Fruit fly (Drosophila melanogaster): ENCODE measurements around the gene CG17325.

DNA sequence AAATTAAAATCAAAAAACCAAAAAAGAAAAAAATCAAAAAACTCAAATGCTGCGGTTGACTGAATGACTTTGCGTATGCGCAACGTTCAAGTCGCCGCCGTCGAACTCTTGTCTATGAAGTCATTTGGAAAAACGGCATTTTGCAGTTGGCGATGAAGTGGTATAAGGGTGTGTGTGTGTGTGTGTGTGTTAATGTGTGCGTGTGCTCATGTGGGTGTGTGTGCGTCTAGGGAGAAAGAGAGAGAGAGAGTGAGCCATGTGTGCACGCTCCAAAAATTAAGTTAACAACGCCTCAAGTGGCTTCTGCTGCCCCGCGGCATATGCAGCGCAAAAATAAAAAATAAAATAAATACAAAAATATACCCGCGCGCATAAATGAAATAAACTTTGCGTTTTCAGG lies 35.0 kb upstream of the CG17325 start:
- TF ChIP-seq usp (GFP tag; optimal IDR thresholded peaks at IDR 0.05) (no peak), jim (GFP tag; optimal IDR thresholded peaks at IDR 0.05) (no peak), Abd-B (GFP tag; optimal IDR thresholded peaks at IDR 0.05) (no peak), CG9705 (GFP tag; optimal IDR thresholded peaks at IDR 0.05) (no peak), dmrt93B (GFP tag; optimal IDR thresholded peaks at IDR 0.05) (no peak), Hr78 (GFP tag; optimal IDR thresholded peaks at IDR 0.05) (no peak), psq (GFP tag; optimal IDR thresholded peaks at IDR 0.05) (no peak), lola (GFP tag; optimal IDR thresholded peaks at IDR 0.05) (no peak), Myc (optimal IDR thresholded peaks at IDR 0.05) (no peak), N (GFP tag; optimal IDR thresholded peaks at IDR 0.05) (no peak), Sp1 (GFP tag; optimal IDR thresholded peaks at IDR 0.05) (no peak), pan (optimal IDR thresholded peaks at IDR 0.05) (no peak)

Measured in whole organism, wandering third instar larva.